Worm (Caenorhabditis elegans): ENCODE results near the gene C08F8.2.
A peak's percentile ranks its signal among the peaks of the same experiment; 100 is the strongest.

The C08F8.2 gene

ce11 chrIV:11126028-11126427, 24.8 kb upstream of the C08F8.2 start:
- TF ChIP-seq skn-1 (tag; optimal IDR thresholded peaks at IDR 0.05) (no peak), sup-37 (GFP tag; optimal IDR thresholded peaks at IDR 0.05) (no peak), grh-1 (GFP tag; IDR thresholded peaks at IDR 0.05) (no peak), snu-23 (GFP tag; optimal IDR thresholded peaks at IDR 0.05) (no peak), ztf-4 (tag; optimal IDR thresholded peaks at IDR 0.05) (no peak), ceh-63 (GFP tag; optimal IDR thresholded peaks at IDR 0.05) (no peak), nhr-76 (tag; optimal IDR thresholded peaks at IDR 0.05) (no peak), swsn-7 (tag; optimal IDR thresholded peaks at IDR 0.05) (no peak), hpl-2 (GFP tag; optimal IDR thresholded peaks at IDR 0.05) (no peak), blmp-1 (tag; optimal IDR thresholded peaks at IDR 0.05) (no peak), nhr-11 (tag; optimal IDR thresholded peaks at IDR 0.05) (no peak), tbx-2 (tag; optimal IDR thresholded peaks at IDR 0.05) (no peak), ces-1 (GFP tag; optimal IDR thresholded peaks at IDR 0.05) (no peak), ama-1 (optimal IDR thresholded peaks at IDR 0.05) (no peak), lin-14 (GFP tag; optimal IDR thresholded peaks at IDR 0.05) (no peak), vab-15 (tag; optimal IDR thresholded peaks at IDR 0.05) (no peak)

ce11 chrIV:11130774-11131173, 20.0 kb upstream of the C08F8.2 start:
- TF ChIP-seq ceh-63 (GFP tag; optimal IDR thresholded peaks at IDR 0.05) (no peak), rnt-1 (tag; optimal IDR thresholded peaks at IDR 0.05) (peak; percentile 31), nhr-28 (tag; optimal IDR thresholded peaks at IDR 0.05) (no peak), nhr-19 (GFP tag; conservative IDR thresholded peaks at IDR 0.05) (no peak), C16A3.4 (tag; optimal IDR thresholded peaks at IDR 0.05) (no peak), nhr-20 (tag; optimal IDR thresholded peaks at IDR 0.05) (no peak), nhr-71 (tag; optimal IDR thresholded peaks at IDR 0.05) (peak; percentile 8), nhr-90 (tag; optimal IDR thresholded peaks at IDR 0.05; ENCODE audit: poor library complexity) (no peak), fkh-4 (tag; optimal IDR thresholded peaks at IDR 0.05; ENCODE audit: borderline replicate concordance) (no peak), elt-2 (tag; optimal IDR thresholded peaks at IDR 0.05) (peak; percentile 1), lsy-2 (tag; optimal IDR thresholded peaks at IDR 0.05) (peak in 1 of 2 experiments; percentile 28), efl-1 (optimal IDR thresholded peaks at IDR 0.05) (no peak), efl-1 (GFP tag; optimal IDR thresholded peaks at IDR 0.05 in 1 of 2) (peak in 1 of 2 experiments; percentile 66)

ce11 chrIV:11131268-11131667, 19.5 kb upstream of the C08F8.2 start, which contains the start of gene ard-1:
TSS of gene ard-1 (plus strand) at chrIV:11131279.
- TF ChIP-seq mef-2 (tag; optimal IDR thresholded peaks at IDR 0.05) = no peak
- TF ChIP-seq aly-2 (tag; optimal IDR thresholded peaks at IDR 0.05) = no peak
- TF ChIP-seq pag-3 (tag; optimal IDR thresholded peaks at IDR 0.05; ENCODE audit: borderline replicate concordance, insufficient read depth) = no peak
- TF ChIP-seq hpl-2 (GFP tag; optimal IDR thresholded peaks at IDR 0.05) = no peak
- no peak for TF ChIP-seq dsc-1 (tag; optimal IDR thresholded peaks at IDR 0.05)
- TF ChIP-seq hlh-17 (GFP tag; optimal IDR thresholded peaks at IDR 0.05; ENCODE audit: borderline replicate concordance) = no peak
- TF ChIP-seq fkh-4 (tag; optimal IDR thresholded peaks at IDR 0.05; ENCODE audit: borderline replicate concordance) = no peak
- TF ChIP-seq nhr-90 (tag; optimal IDR thresholded peaks at IDR 0.05; ENCODE audit: poor library complexity) = no peak
- no peak for TF ChIP-seq unc-30 (tag; optimal IDR thresholded peaks at IDR 0.05)
- no peak for TF ChIP-seq nhr-77 (tag; optimal IDR thresholded peaks at IDR 0.05)
- TF ChIP-seq egl-13 (tag; optimal IDR thresholded peaks at IDR 0.05) = no peak
- no peak for TF ChIP-seq ztf-11 (tag; optimal IDR thresholded peaks at IDR 0.05)
- no peak for TF ChIP-seq hlh-4 (tag; optimal IDR thresholded peaks at IDR 0.05)
